Fruit fly (Drosophila melanogaster): ENCODE data around the gene CG6028.

dm6 chr3R:22025320-22025719, at the start of gene CG6028:
- TF ChIP-seq CTCF (optimal IDR thresholded peaks at IDR 0.05) (no peak), CG8478 (optimal IDR thresholded peaks at IDR 0.05) (no peak)
